Fruit fly (Drosophila melanogaster): ENCODE results near the gene SLC5A11.

Gene SLC5A11

dm6 chr2L:8211070-8211469, 6.1 kb upstream of the SLC5A11 start, which contains the start of gene Ssb-c31a:
Ssb-c31a (plus strand) TSS chr2L:8211347.
- TF ChIP-seq cnc (optimal IDR thresholded peaks at IDR 0.05) (no peak), CG12768 (GFP tag; optimal IDR thresholded peaks at IDR 0.05) (peak; percentile 81), CG11617 (GFP tag; optimal IDR thresholded peaks at IDR 0.05) (peak; percentile 74), CG5204 (GFP tag; optimal IDR thresholded peaks at IDR 0.05) (peak; percentile 87), cic (GFP tag; optimal IDR thresholded peaks at IDR 0.05) (peak; percentile 50), Mnt (GFP tag; optimal IDR thresholded peaks at IDR 0.05) (peak; percentile 76), tj (GFP tag; optimal IDR thresholded peaks at IDR 0.05) (peak; percentile 69), CG33017 (tag; optimal IDR thresholded peaks at IDR 0.05) (peak; percentile 72), Crg-1 (GFP tag; optimal IDR thresholded peaks at IDR 0.05) (peak; percentile 91), Clk (GFP tag; optimal IDR thresholded peaks at IDR 0.05) (peak; percentile 42), kay (GFP tag; ENCODE audit: borderline replicate concordance) (peak; percentile 94), pad (GFP tag; optimal IDR thresholded peaks at IDR 0.05) (peak; percentile 69), CG7045 (GFP tag; optimal IDR thresholded peaks at IDR 0.05) (peak; percentile 74), CG14711 (tag; optimal IDR thresholded peaks at IDR 0.05) (peak; percentile 61), CG1620 (GFP tag; optimal IDR thresholded peaks at IDR 0.05) (peak; percentile 88), CG7101 (tag; optimal IDR thresholded peaks at IDR 0.05) (peak; percentile 83), bab1 (GFP tag; optimal IDR thresholded peaks at IDR 0.05) (peak; percentile 71), Hr96 (GFP tag; optimal IDR thresholded peaks at IDR 0.05) (peak; percentile 75), toe (GFP tag; optimal IDR thresholded peaks at IDR 0.05) (peak; percentile 87), ovo (GFP tag; optimal IDR thresholded peaks at IDR 0.05) (peak; percentile 55)

DNA sequence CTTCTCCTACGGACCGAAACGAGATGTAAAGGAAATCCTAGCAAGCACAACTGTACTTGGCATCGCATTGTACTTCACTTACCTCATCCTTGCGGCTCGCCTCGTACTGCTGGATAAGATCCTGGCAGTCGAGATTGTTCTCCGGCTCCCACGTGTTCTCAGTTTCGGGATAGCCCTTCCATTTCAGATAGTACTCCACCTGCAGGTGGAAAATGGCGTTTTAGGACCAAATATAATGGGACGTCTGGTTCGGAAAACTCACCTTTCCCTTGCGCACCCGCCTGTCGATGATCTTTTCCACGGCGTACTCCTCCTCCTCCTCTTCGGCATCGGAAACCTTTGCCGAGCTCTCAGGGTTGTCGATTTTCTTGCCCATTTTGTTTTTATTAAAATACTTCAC, 5.5 kb upstream of the SLC5A11 start:
- no peak for TF ChIP-seq ovo (GFP tag; optimal IDR thresholded peaks at IDR 0.05)
- TF ChIP-seq CG11617 (GFP tag; optimal IDR thresholded peaks at IDR 0.05) = no peak
- TF ChIP-seq CG14711 (tag; optimal IDR thresholded peaks at IDR 0.05) = no peak
- no peak for TF ChIP-seq Hr96 (GFP tag; optimal IDR thresholded peaks at IDR 0.05)
- TF ChIP-seq Clk (GFP tag; optimal IDR thresholded peaks at IDR 0.05) = no peak
- TF ChIP-seq CG7101 (tag; optimal IDR thresholded peaks at IDR 0.05) = no peak
- no peak for TF ChIP-seq Crg-1 (GFP tag; optimal IDR thresholded peaks at IDR 0.05)

DNA sequence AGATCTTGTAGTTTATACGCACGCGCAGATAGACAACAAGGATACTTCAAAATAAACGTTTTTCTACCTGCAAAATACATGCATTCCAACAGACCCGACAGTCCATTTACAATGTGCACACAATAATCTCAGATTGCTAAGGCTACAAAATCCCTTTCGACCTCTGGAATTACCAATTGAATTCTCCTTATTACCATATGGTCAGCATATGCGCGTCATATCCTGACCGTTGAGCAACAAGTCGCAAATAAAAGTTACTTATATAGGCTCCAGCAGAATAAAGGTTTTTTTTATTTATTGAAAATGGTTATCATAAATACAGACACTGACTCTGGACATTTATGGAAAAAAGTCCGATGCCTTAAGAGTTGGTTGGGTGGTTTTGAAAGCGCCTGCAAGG, 4.4 kb upstream of the SLC5A11 start:
- peak; percentile 88 for TF ChIP-seq kay (GFP tag; ENCODE audit: borderline replicate concordance)
- TF ChIP-seq CG1620 (GFP tag; optimal IDR thresholded peaks at IDR 0.05) = no peak

- no peak for TF ChIP-seq CG5204 (GFP tag; optimal IDR thresholded peaks at IDR 0.05)
- TF ChIP-seq tj (GFP tag; optimal IDR thresholded peaks at IDR 0.05) = no peak
- no peak for TF ChIP-seq CG7045 (GFP tag; optimal IDR thresholded peaks at IDR 0.05)
- TF ChIP-seq CG11617 (GFP tag; optimal IDR thresholded peaks at IDR 0.05) = no peak
Observed at dm6 chr2L:8205871-8206270, 939 bp upstream of the SLC5A11 start, which contains the start of gene CG8419. CG8419 (plus strand) TSS chr2L:8206171.

dm6 chr2L:8204366-8204765, 566 bp downstream of the SLC5A11 start:
- TF ChIP-seq CG12768 (GFP tag; optimal IDR thresholded peaks at IDR 0.05) = peak; percentile 60
- no peak for TF ChIP-seq CG14711 (tag; optimal IDR thresholded peaks at IDR 0.05)

- TF ChIP-seq CG11617 (GFP tag; optimal IDR thresholded peaks at IDR 0.05) (no peak), CG5204 (GFP tag; optimal IDR thresholded peaks at IDR 0.05) (no peak), CG1620 (GFP tag; optimal IDR thresholded peaks at IDR 0.05) (no peak), Clk (GFP tag; optimal IDR thresholded peaks at IDR 0.05) (no peak), CG33017 (tag; optimal IDR thresholded peaks at IDR 0.05) (peak; percentile 62), tj (GFP tag; optimal IDR thresholded peaks at IDR 0.05) (no peak)
Observed at dm6 chr2L:8203748-8204147, 1.2 kb downstream of the SLC5A11 start.

DNA sequence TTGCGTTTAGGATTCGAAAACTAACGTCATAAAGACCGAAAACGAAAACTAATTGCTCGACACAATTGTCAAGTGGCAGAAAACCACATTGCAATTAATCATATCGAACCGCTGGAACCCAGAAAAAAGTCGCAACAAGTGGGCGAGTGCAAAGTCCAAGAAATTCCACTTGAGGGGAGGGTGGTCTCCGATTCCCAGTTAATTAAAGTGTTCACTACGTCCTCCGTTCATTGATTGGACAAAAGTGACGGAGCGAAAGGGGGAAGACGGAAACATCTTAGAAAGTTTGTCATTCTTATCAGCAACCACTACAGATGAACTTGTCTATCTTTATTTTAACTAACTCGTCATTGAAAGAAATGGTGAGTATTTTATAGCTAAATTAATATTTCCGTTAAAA, 2.4 kb downstream of the SLC5A11 start:
- TF ChIP-seq CG1620 (GFP tag; optimal IDR thresholded peaks at IDR 0.05) (no peak), bab1 (GFP tag; optimal IDR thresholded peaks at IDR 0.05) (no peak), pad (GFP tag; optimal IDR thresholded peaks at IDR 0.05) (no peak), cnc (optimal IDR thresholded peaks at IDR 0.05) (no peak), Mnt (GFP tag; optimal IDR thresholded peaks at IDR 0.05) (no peak), CG7101 (tag; optimal IDR thresholded peaks at IDR 0.05) (no peak), CG33017 (tag; optimal IDR thresholded peaks at IDR 0.05) (peak; percentile 20), Hr96 (GFP tag; optimal IDR thresholded peaks at IDR 0.05) (no peak), Crg-1 (GFP tag; optimal IDR thresholded peaks at IDR 0.05) (no peak), kay (GFP tag; ENCODE audit: borderline replicate concordance) (no peak), Clk (GFP tag; optimal IDR thresholded peaks at IDR 0.05) (no peak), tj (GFP tag; optimal IDR thresholded peaks at IDR 0.05) (no peak), CG5204 (GFP tag; optimal IDR thresholded peaks at IDR 0.05) (no peak), cic (GFP tag; optimal IDR thresholded peaks at IDR 0.05) (peak; percentile 97), toe (GFP tag; optimal IDR thresholded peaks at IDR 0.05) (no peak), CG7045 (GFP tag; optimal IDR thresholded peaks at IDR 0.05) (no peak), CG12768 (GFP tag; optimal IDR thresholded peaks at IDR 0.05) (peak; percentile 91), ovo (GFP tag; optimal IDR thresholded peaks at IDR 0.05) (no peak), CG14711 (tag; optimal IDR thresholded peaks at IDR 0.05) (no peak), CG11617 (GFP tag; optimal IDR thresholded peaks at IDR 0.05) (no peak)

DNA sequence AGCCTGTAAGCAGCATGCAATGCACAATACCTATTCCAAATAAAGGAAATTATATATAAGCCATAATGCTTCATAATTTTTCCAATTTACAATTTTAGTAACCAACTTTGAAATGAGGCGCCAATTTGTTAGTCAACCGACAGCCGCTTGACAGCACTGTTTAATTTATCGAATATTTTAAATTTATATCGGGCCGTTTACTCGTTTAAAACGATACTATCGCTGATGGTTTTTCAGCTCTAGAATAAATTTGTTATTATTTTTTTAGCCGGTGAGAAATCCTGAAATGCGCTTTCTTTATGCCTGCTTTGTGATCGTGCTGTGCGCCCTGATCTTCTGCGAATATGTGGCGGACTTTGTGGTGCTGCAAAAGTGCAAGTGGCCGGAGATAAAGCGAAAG, 6.2 kb downstream of the SLC5A11 start, which contains the start of gene PGAP5:
TSS of gene PGAP5 (plus strand) at position 126 of the 400 bp plus-strand sequence.
- peak; percentile 59 for TF ChIP-seq Crg-1 (GFP tag; optimal IDR thresholded peaks at IDR 0.05)
- peak; percentile 60 for TF ChIP-seq CG7101 (tag; optimal IDR thresholded peaks at IDR 0.05)
- no peak for TF ChIP-seq Hr96 (GFP tag; optimal IDR thresholded peaks at IDR 0.05)
- TF ChIP-seq CG5204 (GFP tag; optimal IDR thresholded peaks at IDR 0.05) = no peak
- no peak for TF ChIP-seq toe (GFP tag; optimal IDR thresholded peaks at IDR 0.05)
- peak; percentile 50 for TF ChIP-seq cic (GFP tag; optimal IDR thresholded peaks at IDR 0.05)
- TF ChIP-seq kay (GFP tag; ENCODE audit: borderline replicate concordance) = no peak
- TF ChIP-seq cnc (optimal IDR thresholded peaks at IDR 0.05) = no peak
- TF ChIP-seq CG33017 (tag; optimal IDR thresholded peaks at IDR 0.05) = peak; percentile 5
- TF ChIP-seq ovo (GFP tag; optimal IDR thresholded peaks at IDR 0.05) = no peak
- no peak for TF ChIP-seq tj (GFP tag; optimal IDR thresholded peaks at IDR 0.05)
- TF ChIP-seq CG7045 (GFP tag; optimal IDR thresholded peaks at IDR 0.05) = no peak
- TF ChIP-seq CG1620 (GFP tag; optimal IDR thresholded peaks at IDR 0.05) = peak; percentile 61
- TF ChIP-seq pad (GFP tag; optimal IDR thresholded peaks at IDR 0.05) = peak; percentile 51
- TF ChIP-seq Clk (GFP tag; optimal IDR thresholded peaks at IDR 0.05) = no peak
- TF ChIP-seq bab1 (GFP tag; optimal IDR thresholded peaks at IDR 0.05) = peak; percentile 21
- no peak for TF ChIP-seq CG12768 (GFP tag; optimal IDR thresholded peaks at IDR 0.05)
- TF ChIP-seq CG14711 (tag; optimal IDR thresholded peaks at IDR 0.05) = no peak
- peak; percentile 33 for TF ChIP-seq Mnt (GFP tag; optimal IDR thresholded peaks at IDR 0.05)
- no peak for TF ChIP-seq CG11617 (GFP tag; optimal IDR thresholded peaks at IDR 0.05)
